Worm (Caenorhabditis elegans) whole organism, L1 larva: ENCODE results near the gene sdc-2.
A peak's percentile ranks its signal among the peaks of the same experiment; 100 is the strongest.

Experiments
- C16A3.4 ChIP-seq: fragments of 150-350 bp; optimal IDR thresholded peaks from 2 replicates; lab custom pipeline; 2014; ENCODE audit warnings: missing biosample characterization, missing genetic modification characterization
- C34B4.2 ChIP-seq: sonication (generic microtip); optimal IDR thresholded peaks from 2 replicates; lab custom pipeline; 2017; ENCODE audit warnings: mild to moderate bottlenecking, missing genetic modification characterization, missing compliant biosample characterization
- F16B12.6 ChIP-seq: fragments of 150-350 bp; optimal IDR thresholded peaks from 2 replicates; lab custom pipeline; 2014; ENCODE audit warnings: missing biosample characterization, missing genetic modification characterization
- Y116A8C.19 ChIP-seq: sonication (generic microtip); optimal IDR thresholded peaks from 2 replicates; lab custom pipeline; 2016; ENCODE audit warnings: missing compliant biosample characterization, missing genetic modification characterization, borderline replicate concordance
- blmp-1 ChIP-seq: fragments of 150-350 bp; optimal IDR thresholded peaks from 2 replicates; lab custom pipeline; 2014; ENCODE audit warnings: missing biosample characterization, missing genetic modification characterization
- ceh-82 ChIP-seq, 3 experiments: fragments of 150-350 bp in 1 of 3; sonication (generic microtip) in 2 of 3; optimal IDR thresholded peaks; 2 replicates each; lab custom pipeline; 2014 to 2017; ENCODE audit warnings: missing biosample characterization in 3 of 3, missing genetic modification characterization in 3 of 3
- ceh-88 ChIP-seq: fragments of 200-800 bp; sonication (Bioruptor generic); IDR thresholded peaks from 2 replicates; pipeline ENCODE4 v1.3.6; 2022; ENCODE audit warnings: missing genetic modification characterization, missing compliant biosample characterization
- dsc-1 ChIP-seq: sonication (generic microtip); optimal IDR thresholded peaks from 2 replicates; lab custom pipeline; 2016; ENCODE audit warnings: mild to moderate bottlenecking, missing genetic modification characterization, missing compliant biosample characterization
- efl-1 ChIP-seq, 4 experiments: fragments of 150-350 bp; optimal IDR thresholded peaks in 3 of 4; peaks in 1 of 4; 1 replicate in 1 of 4; 2 replicates in 3 of 4; lab custom pipeline; 2014; ENCODE audit warnings: missing biosample characterization in 2 of 4, missing genetic modification characterization in 2 of 4, missing genetic modification reagents in 2 of 4
- egl-13 ChIP-seq: sonication (generic microtip); optimal IDR thresholded peaks from 2 replicates; lab custom pipeline; 2016; ENCODE audit warnings: missing genotype, missing genetic modification reagents, missing genetic modification characterization, missing compliant biosample characterization
- elt-3 ChIP-seq, 6 experiments: fragments of 150-350 bp in 1 of 6; sonication (generic microtip); optimal IDR thresholded peaks; 2 replicates each; lab custom pipeline; 2017 to 2018; ENCODE audit warnings: missing biosample characterization in 6 of 6, missing genetic modification characterization in 6 of 6, inconsistent platforms in 1 of 6
- ets-5 ChIP-seq: fragments of 200-800 bp; sonication (Bioruptor generic); IDR thresholded peaks from 2 replicates; pipeline ENCODE4 v1.3.6; 2022; ENCODE audit warnings: missing genetic modification characterization, missing compliant biosample characterization
- fkh-4 ChIP-seq: sonication (generic microtip); optimal IDR thresholded peaks from 2 replicates; lab custom pipeline; 2016; ENCODE audit warnings: missing compliant biosample characterization, missing genetic modification characterization, borderline replicate concordance
- fkh-8 ChIP-seq: sonication (generic microtip); optimal IDR thresholded peaks from 2 replicates; lab custom pipeline; 2016; ENCODE audit warnings: mild to moderate bottlenecking, missing genetic modification characterization, missing compliant biosample characterization
- fos-1 ChIP-seq: fragments of 150-350 bp; optimal IDR thresholded peaks from 2 replicates; lab custom pipeline; 2014; ENCODE audit warnings: missing biosample characterization, missing genetic modification characterization
- grh-1 ChIP-seq: fragments of 200-800 bp; sonication (Bioruptor generic); IDR thresholded peaks from 2 replicates; pipeline ENCODE4 v1.3.6; 2022; ENCODE audit warnings: missing genetic modification reagents, missing genetic modification characterization, missing compliant biosample characterization
- hlh-17 ChIP-seq: fragments of 200-800 bp; sonication (Bioruptor generic); optimal IDR thresholded peaks from 2 replicates; lab custom pipeline; 2018; ENCODE audit warnings: missing genetic modification characterization, mild to moderate bottlenecking, missing compliant biosample characterization, moderate library complexity, borderline replicate concordance
- jun-1 ChIP-seq: fragments of 150-350 bp; optimal IDR thresholded peaks from 2 replicates; lab custom pipeline; 2014; ENCODE audit warnings: missing biosample characterization, missing genetic modification reagents, missing genetic modification characterization
- lin-14 ChIP-seq: fragments of 200-800 bp; sonication (Bioruptor generic); optimal IDR thresholded peaks from 2 replicates; lab custom pipeline; 2018; ENCODE audit warnings: mild to moderate bottlenecking, missing genetic modification characterization, moderate library complexity, missing compliant biosample characterization
- lin-39 ChIP-seq: fragments of 150-350 bp; optimal IDR thresholded peaks from 2 replicates; lab custom pipeline; 2014; ENCODE audit warnings: missing biosample characterization, missing genetic modification reagents, missing genetic modification characterization
- lir-3 ChIP-seq: sonication (generic microtip); optimal IDR thresholded peaks from 2 replicates; lab custom pipeline; 2016; ENCODE audit warnings: mild to moderate bottlenecking, missing genetic modification characterization, moderate library complexity, missing compliant biosample characterization; ENCODE audit not compliant: poor library complexity
- mab-9 ChIP-seq: fragments of 200-800 bp; sonication (Bioruptor generic); IDR thresholded peaks from 2 replicates; pipeline ENCODE4 v1.3.6; 2022; ENCODE audit warnings: missing genetic modification reagents, missing genetic modification characterization, missing compliant biosample characterization
- mdl-1 ChIP-seq, 2 experiments: fragments of 150-350 bp; optimal IDR thresholded peaks; 2 replicates each; lab custom pipeline; 2014 to 2017; ENCODE audit warnings: missing biosample characterization in 2 of 2, missing genetic modification characterization in 2 of 2, inconsistent platforms in 1 of 2
- nhr-11 ChIP-seq: fragments of 150-350 bp; optimal IDR thresholded peaks from 2 replicates; lab custom pipeline; 2014; ENCODE audit warnings: missing biosample characterization, missing genetic modification characterization
- nhr-19 ChIP-seq: fragments of 200-800 bp; sonication (Bioruptor generic); conservative IDR thresholded peaks from 2 replicates; pipeline ENCODE4 v1.3.6; 2022; ENCODE audit warnings: missing genetic modification characterization, missing compliant biosample characterization
- nhr-47 ChIP-seq: sonication (generic microtip); optimal IDR thresholded peaks from 2 replicates; lab custom pipeline; 2016; ENCODE audit warnings: mild to moderate bottlenecking, missing genetic modification characterization, moderate library complexity, missing compliant biosample characterization
- nhr-71 ChIP-seq: sonication (generic microtip); optimal IDR thresholded peaks from 2 replicates; lab custom pipeline; 2016; ENCODE audit warnings: mild to moderate bottlenecking, missing genetic modification characterization, moderate library complexity, missing compliant biosample characterization
- nhr-76 ChIP-seq: sonication (generic microtip); optimal IDR thresholded peaks from 2 replicates; lab custom pipeline; 2017; ENCODE audit warnings: missing biosample characterization, missing genetic modification characterization
- nhr-77 ChIP-seq: fragments of 150-350 bp; optimal IDR thresholded peaks from 2 replicates; lab custom pipeline; 2014; ENCODE audit warnings: missing biosample characterization, missing genetic modification characterization
- nhr-90 ChIP-seq: sonication (generic microtip); optimal IDR thresholded peaks from 2 replicates; lab custom pipeline; 2016; ENCODE audit warnings: mild to moderate bottlenecking, missing genetic modification characterization, missing compliant biosample characterization; ENCODE audit not compliant: poor library complexity
- pag-3 ChIP-seq: sonication (generic microtip); optimal IDR thresholded peaks from 2 replicates; lab custom pipeline; 2017; ENCODE audit warnings: missing genetic modification characterization, mild to moderate bottlenecking, missing compliant biosample characterization, antibody characterized with exemption, borderline replicate concordance; ENCODE audit not compliant: insufficient read depth
- rnt-1 ChIP-seq: sonication (generic microtip); optimal IDR thresholded peaks from 2 replicates; lab custom pipeline; 2016; ENCODE audit warnings: mild to moderate bottlenecking, missing genetic modification characterization, moderate library complexity, missing compliant biosample characterization
- swsn-7 ChIP-seq: sonication (generic microtip); optimal IDR thresholded peaks from 2 replicates; lab custom pipeline; 2016; ENCODE audit warnings: missing genetic modification characterization, missing compliant biosample characterization
- tbx-2 ChIP-seq: sonication (generic microtip); optimal IDR thresholded peaks from 2 replicates; lab custom pipeline; 2016; ENCODE audit warnings: missing genetic modification characterization, missing compliant biosample characterization
- tlp-1 ChIP-seq: fragments of 150-350 bp; optimal IDR thresholded peaks from 2 replicates; lab custom pipeline; 2014; ENCODE audit warnings: missing biosample characterization, missing genetic modification characterization
- unc-130 ChIP-seq: fragments of 150-350 bp; optimal IDR thresholded peaks from 2 replicates; lab custom pipeline; 2017; ENCODE audit warnings: missing biosample characterization, missing genetic modification characterization, inconsistent platforms
- unc-62 ChIP-seq: fragments of 150-350 bp; optimal IDR thresholded peaks from 2 replicates; lab custom pipeline; 2014; ENCODE audit warnings: missing biosample characterization, missing genetic modification reagents, missing genetic modification characterization
- unc-86 ChIP-seq: sonication (generic microtip); optimal IDR thresholded peaks from 2 replicates; lab custom pipeline; 2016; ENCODE audit warnings: missing genetic modification characterization, missing compliant biosample characterization
- xbp-1 ChIP-seq: sonication (generic microtip); optimal IDR thresholded peaks from 2 replicates; lab custom pipeline; 2016; ENCODE audit warnings: missing genetic modification characterization, missing compliant biosample characterization
- zag-1 ChIP-seq: fragments of 150-350 bp; optimal IDR thresholded peaks from 2 replicates; lab custom pipeline; 2014; ENCODE audit warnings: missing biosample characterization, missing genetic modification characterization
- ztf-11 ChIP-seq, 2 experiments: sonication (generic microtip); optimal IDR thresholded peaks; 2 replicates each; lab custom pipeline; 2016 to 2017; ENCODE audit warnings: missing genetic modification characterization in 2 of 2, missing biosample characterization in 1 of 2, missing compliant biosample characterization in 1 of 2
- ztf-4 ChIP-seq: fragments of 150-350 bp; optimal IDR thresholded peaks from 2 replicates; lab custom pipeline; 2014; ENCODE audit warnings: missing biosample characterization, missing genetic modification characterization

Gene sdc-2

DNA sequence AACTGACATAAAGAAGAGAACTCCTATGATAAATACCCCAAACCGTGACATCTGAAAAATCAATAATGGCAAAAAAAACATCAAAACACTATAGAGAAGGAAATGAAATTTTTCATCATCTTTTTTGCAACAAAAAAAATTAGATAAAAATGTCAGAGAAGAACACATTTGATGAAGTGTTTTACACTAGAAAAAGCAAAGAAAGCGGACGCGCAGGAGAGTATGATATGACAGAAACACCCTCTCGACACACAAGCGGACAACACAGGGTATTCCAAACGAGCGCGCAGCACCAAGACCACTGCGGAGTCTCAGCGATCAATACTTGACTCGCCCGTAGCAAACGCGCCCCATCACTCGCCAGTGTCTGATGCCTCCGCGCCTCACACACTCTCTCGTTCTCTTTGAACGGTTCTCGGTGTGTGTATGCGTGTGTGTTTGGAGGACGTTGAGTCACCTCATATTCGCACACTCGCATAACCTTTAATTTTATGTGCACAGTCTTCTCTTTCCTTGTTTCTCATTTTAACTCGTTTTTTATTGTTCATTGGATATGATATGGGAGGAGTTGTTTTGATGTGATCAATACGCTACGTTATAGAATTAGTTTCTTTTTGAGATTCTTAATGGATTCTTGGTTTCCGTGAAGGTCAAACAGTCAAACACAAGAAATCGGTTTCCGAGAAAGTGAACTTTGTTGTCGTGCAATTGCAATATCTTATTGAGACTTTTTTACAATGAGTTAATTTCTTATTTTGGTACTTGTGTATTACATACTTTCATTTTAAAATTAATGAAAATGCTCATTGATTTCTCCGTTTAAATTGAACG lies 24.2 kb downstream of the sdc-2 start, which contains the start of gene selt-1.1 (continued):
- TF ChIP-seq Y116A8C.19 (tag; lab: Kevin White, UChicago), result no peak
- TF ChIP-seq egl-13, result no peak
- TF ChIP-seq nhr-76 (tag; lab: Kevin White, UChicago), result no peak
- no peak for TF ChIP-seq pag-3 (tag; lab: Kevin White, UChicago)
- TF ChIP-seq nhr-71, result peak; percentile 61
- peak; percentile 46 for TF ChIP-seq tbx-2 (tag; lab: Kevin White, UChicago)
- peak; percentile 62 for TF ChIP-seq nhr-90 (tag; lab: Kevin White, UChicago)
- TF ChIP-seq ceh-82 (tag; optimal IDR thresholded peaks at IDR 0.05; lab: Kevin White, UChicago), result peak in 1 of 3 experiments; percentile 17
- peak; percentile 31 for TF ChIP-seq unc-86 (tag; lab: Kevin White, UChicago)
- no peak for TF ChIP-seq unc-130
- no peak for TF ChIP-seq F16B12.6 (tag; lab: Kevin White, UChicago)
- TF ChIP-seq fkh-8, result peak; percentile 0
- no peak for TF ChIP-seq lin-39
- peak; percentile 52 for TF ChIP-seq nhr-47 (tag; lab: Kevin White, UChicago)
- TF ChIP-seq unc-62, result no peak
- peak; percentile 55 for TF ChIP-seq swsn-7 (tag; lab: Kevin White, UChicago)
- TF ChIP-seq ets-5 (GFP tag; lab: Robert Waterston, UW), result no peak
- peak in 1 of 2 experiments; percentile 63 for TF ChIP-seq mdl-1 (tag; optimal IDR thresholded peaks at IDR 0.05; lab: Kevin White, UChicago)
- TF ChIP-seq jun-1 (tag; lab: Kevin White, UChicago), result peak; percentile 46
- no peak for TF ChIP-seq mab-9 (GFP tag; lab: Robert Waterston, UW)
- TF ChIP-seq ceh-88 (GFP tag; lab: Robert Waterston, UW), result no peak
- no peak for TF ChIP-seq C34B4.2 (tag; lab: Kevin White, UChicago)
- no peak for TF ChIP-seq lir-3 (tag; lab: Kevin White, UChicago)
- TF ChIP-seq C16A3.4 (tag; lab: Kevin White, UChicago), result peak; percentile 12
- no peak for TF ChIP-seq nhr-11 (tag; lab: Kevin White, UChicago)
- no peak for TF ChIP-seq nhr-77 (tag; lab: Kevin White, UChicago)
- no peak for TF ChIP-seq ztf-4 (tag; lab: Kevin White, UChicago)
- peak; percentile 43 for TF ChIP-seq rnt-1
- TF ChIP-seq fos-1 (tag; lab: Kevin White, UChicago), result no peak
- TF ChIP-seq tlp-1 (tag; lab: Kevin White, UChicago), result no peak
- TF ChIP-seq dsc-1 (tag; lab: Kevin White, UChicago), result no peak
- peak; percentile 14; the same call in 1 of the 2 replicates for TF ChIP-seq nhr-19
- no peak for TF ChIP-seq grh-1 (GFP tag; lab: Robert Waterston, UW)
- TF ChIP-seq xbp-1 (tag; lab: Kevin White, UChicago), result peak; percentile 39
- TF ChIP-seq ztf-11 (tag; optimal IDR thresholded peaks at IDR 0.05; lab: Kevin White, UChicago), result no peak
- no peak for TF ChIP-seq hlh-17 (GFP tag; lab: Kevin White, UChicago)
- no peak for TF ChIP-seq zag-1 (tag; lab: Kevin White, UChicago)
- TF ChIP-seq elt-3 (tag; optimal IDR thresholded peaks at IDR 0.05; lab: Kevin White, UChicago), result peak in 1 of 6 experiments; percentile 32

DNA sequence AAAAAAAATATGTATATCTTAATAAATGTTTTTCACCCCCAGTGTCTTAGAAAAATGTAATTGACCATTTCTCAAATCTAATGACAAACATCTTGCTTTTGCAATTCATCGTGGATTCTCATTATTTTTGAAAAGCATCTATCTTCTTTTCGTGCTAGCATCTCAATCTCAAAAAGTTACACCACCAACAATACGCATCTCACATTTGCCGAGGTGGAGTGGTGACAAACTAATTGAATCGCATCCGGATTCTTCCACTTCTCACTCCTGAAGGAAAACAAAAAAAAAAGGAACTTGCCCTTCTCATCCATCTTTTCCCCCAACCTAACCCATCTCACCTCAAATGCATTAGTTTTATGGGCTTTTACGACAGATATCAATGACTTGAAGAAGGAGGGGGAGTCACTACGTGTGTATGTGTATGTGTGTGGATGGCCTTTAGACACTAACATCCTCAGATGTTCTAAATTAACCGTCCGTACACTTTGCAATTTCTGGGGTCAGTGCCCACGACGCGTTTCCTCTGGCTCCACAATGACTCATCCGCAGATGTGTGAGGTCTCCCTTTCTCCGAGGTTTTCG lies 25.0 kb downstream of the sdc-2 start:
- peak; percentile 83 for TF ChIP-seq dsc-1 (tag; lab: Kevin White, UChicago)
- TF ChIP-seq efl-1 (optimal IDR thresholded peaks at IDR 0.05; lab: Kevin White, UChicago), result no peak
- peak in 1 of 2 experiments; percentile 62 for TF ChIP-seq efl-1 (GFP tag; optimal IDR thresholded peaks at IDR 0.05 in 1 of 2; lab: Kevin White, UChicago)
- TF ChIP-seq lin-14 (GFP tag; lab: Kevin White, UChicago), result peak; percentile 32
- TF ChIP-seq blmp-1 (tag; lab: Kevin White, UChicago), result peak; percentile 14
- no peak for TF ChIP-seq ztf-4 (tag; lab: Kevin White, UChicago)
- peak; percentile 23 for TF ChIP-seq fkh-4 (tag; lab: Kevin White, UChicago)
- no peak for TF ChIP-seq C34B4.2 (tag; lab: Kevin White, UChicago)
- no peak for TF ChIP-seq nhr-76 (tag; lab: Kevin White, UChicago)
- peak; percentile 39 for TF ChIP-seq rnt-1
